Worm (Caenorhabditis elegans): ENCODE data around the gene dvc-1.
"Not testable (repeated sequence)": the region's sequence is repeated elsewhere in the genome, so short reads cannot be mapped to it uniquely, and the experiment has no call there.

Gene dvc-1

DNA sequence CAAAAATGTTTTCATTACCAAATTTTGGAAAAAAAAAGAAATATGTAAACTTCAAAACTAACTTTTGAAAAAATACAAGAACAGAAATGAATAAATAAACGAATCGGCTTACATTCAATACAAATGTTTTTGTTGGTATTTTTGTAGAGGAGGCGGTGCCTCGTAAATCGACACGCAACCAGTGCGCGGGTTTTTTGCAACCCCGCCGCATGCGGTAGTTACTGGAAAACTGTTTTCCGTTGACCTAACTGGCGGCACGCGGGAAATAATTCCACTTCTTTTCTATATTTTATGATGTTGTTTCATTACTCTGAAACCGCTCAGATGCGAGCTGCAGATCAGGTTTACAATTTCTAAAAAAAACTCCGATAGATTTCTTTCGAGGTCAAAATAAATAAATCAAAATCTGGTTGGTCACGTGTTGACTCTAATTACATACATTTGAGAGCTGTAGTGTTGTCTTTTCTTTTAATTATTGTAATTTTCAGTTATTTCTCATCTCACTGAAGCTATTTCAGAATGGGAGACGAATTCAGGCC, at the start of gene dvc-1, which contains the start of gene ima-1:
Gene dvc-1 (minus strand): TSS at position 145 of the 539 bp plus-strand sequence.
Gene ima-1 (plus strand): TSS at position 489 of the 539 bp plus-strand sequence.
- TF ChIP-seq ham-2 (GFP tag; optimal IDR thresholded peaks at IDR 0.05) (peak; percentile 14), tbx-8 (GFP tag; optimal IDR thresholded peaks at IDR 0.05) (no peak), mep-1 (tag; optimal IDR thresholded peaks at IDR 0.05) (peak; percentile 75), ceh-39 (tag; optimal IDR thresholded peaks at IDR 0.05) (no peak), ceh-43 (GFP tag; optimal IDR thresholded peaks at IDR 0.05) (peak; percentile 82), snpc-4 (tag; optimal IDR thresholded peaks at IDR 0.05) (no peak), lin-32 (GFP tag; optimal IDR thresholded peaks at IDR 0.05) (no peak), sptf-1 (tag; optimal IDR thresholded peaks at IDR 0.05) (peak; percentile 89), nhr-28 (tag; optimal IDR thresholded peaks at IDR 0.05) (peak; percentile 8), mls-2 (tag; optimal IDR thresholded peaks at IDR 0.05) (peak; percentile 87), ztf-11 (tag; optimal IDR thresholded peaks at IDR 0.05) (peak; percentile 89), pha-4 (tag; optimal IDR thresholded peaks at IDR 0.05) (no peak), elt-1 (tag; optimal IDR thresholded peaks at IDR 0.05; ENCODE audit: borderline replicate concordance, insufficient read depth) (peak; percentile 2), elt-3 (tag; optimal IDR thresholded peaks at IDR 0.05) (no peak), nhr-76 (tag; optimal IDR thresholded peaks at IDR 0.05) (peak; percentile 70), flh-1 (GFP tag; optimal IDR thresholded peaks at IDR 0.05) (no peak), ceh-83 (GFP tag; optimal IDR thresholded peaks at IDR 0.05) (peak; percentile 59), nhr-237 (tag; optimal IDR thresholded peaks at IDR 0.05) (peak; percentile 61), lin-13 (tag; optimal IDR thresholded peaks at IDR 0.05) (no peak), nhr-2 (tag; optimal IDR thresholded peaks at IDR 0.05) (no peak), unc-62 (GFP tag; optimal IDR thresholded peaks at IDR 0.05) (no peak), mab-5 (tag; optimal IDR thresholded peaks at IDR 0.05) (no peak), cnd-1 (tag; optimal IDR thresholded peaks at IDR 0.05) (peak; percentile 76), M03D4.4 (tag; optimal IDR thresholded peaks at IDR 0.05) (peak; percentile 78), unc-120 (tag; optimal IDR thresholded peaks at IDR 0.05; ENCODE audit: poor library complexity, severe bottlenecking) (peak; percentile 54), drap-1 (GFP tag; optimal IDR thresholded peaks at IDR 0.05) (peak; percentile 69), bed-3 (GFP tag; optimal IDR thresholded peaks at IDR 0.05) (peak; percentile 44), unc-39 (tag; optimal IDR thresholded peaks at IDR 0.05) (no peak), ces-1 (GFP tag; optimal IDR thresholded peaks at IDR 0.05) (peak; percentile 36), nhr-12 (tag; optimal IDR thresholded peaks at IDR 0.05) (peak; percentile 56), blmp-1 (tag; optimal IDR thresholded peaks at IDR 0.05) (peak; percentile 64), hlh-1 (tag; optimal IDR thresholded peaks at IDR 0.05) (peak; percentile 48), zip-8 (tag; optimal IDR thresholded peaks at IDR 0.05) (no peak), sem-2 (GFP tag; optimal IDR thresholded peaks at IDR 0.05) (peak; percentile 65), lsy-2 (tag; optimal IDR thresholded peaks at IDR 0.05) (peak; percentile 56)

DNA sequence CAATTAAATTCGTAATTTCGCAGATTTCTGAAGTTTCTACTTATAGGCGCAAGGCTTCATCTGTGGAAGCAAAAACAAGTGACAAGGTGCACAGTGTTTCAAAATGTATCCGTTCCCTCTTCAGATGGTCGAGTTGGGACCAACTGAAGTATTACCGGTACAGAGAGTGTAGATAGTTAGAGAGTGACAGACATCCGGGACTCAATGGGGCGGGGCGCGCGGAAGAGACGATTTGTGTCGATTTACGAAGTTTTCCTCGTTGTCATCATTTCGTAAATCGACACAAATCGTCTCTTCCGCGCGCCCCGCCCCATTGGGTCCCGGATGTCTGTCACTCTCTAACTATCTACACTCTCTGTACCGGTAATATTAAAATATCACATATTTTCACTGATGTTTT, 47.0 kb upstream of the dvc-1 start, which contains the start of gene C03E10.3:
Gene C03E10.3 (plus strand): TSS at position 301 of the 400 bp plus-strand sequence.
- TF ChIP-seq nhr-237 (tag; optimal IDR thresholded peaks at IDR 0.05); ceh-39 (tag; optimal IDR thresholded peaks at IDR 0.05); ceh-43 (GFP tag; optimal IDR thresholded peaks at IDR 0.05): not testable (repeated sequence)

DNA sequence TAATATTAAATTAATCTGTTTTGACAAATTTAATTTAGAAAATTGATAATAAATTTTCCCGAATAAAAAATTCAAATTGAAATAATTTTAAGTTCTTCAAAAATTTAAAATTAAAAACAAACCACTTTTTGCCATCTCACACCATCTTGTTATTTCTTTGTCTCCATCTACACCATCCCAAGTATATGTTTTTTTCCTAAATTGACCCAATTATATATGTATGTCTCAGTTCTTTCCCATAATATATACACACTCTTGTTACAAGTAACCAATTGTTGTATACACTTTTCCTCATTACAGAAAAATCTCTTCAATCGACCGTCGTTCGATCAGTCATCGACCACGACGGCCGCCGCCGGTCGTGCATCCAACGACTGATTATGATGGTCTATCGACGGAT, 43.1 kb upstream of the dvc-1 start, which contains the start of gene gly-20:
Gene gly-20 (plus strand): TSS at position 301 of the 400 bp plus-strand sequence.
- TF ChIP-seq M03D4.4 (tag; optimal IDR thresholded peaks at IDR 0.05) = no peak
- TF ChIP-seq lin-13 (tag; optimal IDR thresholded peaks at IDR 0.05) = no peak
- TF ChIP-seq sem-2 (GFP tag; optimal IDR thresholded peaks at IDR 0.05) = no peak
- TF ChIP-seq mep-1 (tag; optimal IDR thresholded peaks at IDR 0.05) = no peak
- no peak for TF ChIP-seq lin-32 (GFP tag; optimal IDR thresholded peaks at IDR 0.05)
- no peak for TF ChIP-seq elt-1 (tag; optimal IDR thresholded peaks at IDR 0.05; ENCODE audit: borderline replicate concordance, insufficient read depth)
- no peak for TF ChIP-seq zip-8 (tag; optimal IDR thresholded peaks at IDR 0.05)
- TF ChIP-seq mab-5 (tag; optimal IDR thresholded peaks at IDR 0.05) = no peak
- TF ChIP-seq nhr-28 (tag; optimal IDR thresholded peaks at IDR 0.05) = no peak
- TF ChIP-seq nhr-2 (tag; optimal IDR thresholded peaks at IDR 0.05) = no peak
- no peak for TF ChIP-seq ceh-39 (tag; optimal IDR thresholded peaks at IDR 0.05)
- no peak for TF ChIP-seq pha-4 (tag; optimal IDR thresholded peaks at IDR 0.05)
- no peak for TF ChIP-seq nhr-76 (tag; optimal IDR thresholded peaks at IDR 0.05)
- no peak for TF ChIP-seq hlh-1 (tag; optimal IDR thresholded peaks at IDR 0.05)
- TF ChIP-seq ceh-83 (GFP tag; optimal IDR thresholded peaks at IDR 0.05) = no peak
